Worm (Caenorhabditis elegans) whole organism, L4/young adult: ENCODE measurements around the gene mct-4.

ENCODE experiments used
- W03F9.2 ChIP-seq: fragments of 150-350 bp; optimal IDR thresholded peaks from 2 replicates; lab custom pipeline; 2014; ENCODE audit warnings: missing biosample characterization, missing genetic modification characterization
- dao-5 ChIP-seq: sonication (generic microtip); optimal IDR thresholded peaks from 2 replicates; lab custom pipeline; 2016; ENCODE audit warnings: missing genotype, missing genetic modification characterization, moderate library complexity, missing compliant biosample characterization
- him-1 ChIP-seq: sonication (generic microtip); optimal IDR thresholded peaks from 2 replicates; lab custom pipeline; 2016; ENCODE audit warnings: missing genotype, missing genetic modification reagents, missing genetic modification characterization, missing compliant biosample characterization

- TF ChIP-seq him-1 (tag; lab: Kevin White, UChicago) (no peak), W03F9.2 (no peak), dao-5 (tag; lab: Kevin White, UChicago) (no peak)
Measured at ce11 chrX:4911287-4911876, 18.2 kb downstream of the mct-4 start.
